Fruit fly (Drosophila melanogaster): ENCODE data around the gene Pih1D1.

The Pih1D1 gene

DNA sequence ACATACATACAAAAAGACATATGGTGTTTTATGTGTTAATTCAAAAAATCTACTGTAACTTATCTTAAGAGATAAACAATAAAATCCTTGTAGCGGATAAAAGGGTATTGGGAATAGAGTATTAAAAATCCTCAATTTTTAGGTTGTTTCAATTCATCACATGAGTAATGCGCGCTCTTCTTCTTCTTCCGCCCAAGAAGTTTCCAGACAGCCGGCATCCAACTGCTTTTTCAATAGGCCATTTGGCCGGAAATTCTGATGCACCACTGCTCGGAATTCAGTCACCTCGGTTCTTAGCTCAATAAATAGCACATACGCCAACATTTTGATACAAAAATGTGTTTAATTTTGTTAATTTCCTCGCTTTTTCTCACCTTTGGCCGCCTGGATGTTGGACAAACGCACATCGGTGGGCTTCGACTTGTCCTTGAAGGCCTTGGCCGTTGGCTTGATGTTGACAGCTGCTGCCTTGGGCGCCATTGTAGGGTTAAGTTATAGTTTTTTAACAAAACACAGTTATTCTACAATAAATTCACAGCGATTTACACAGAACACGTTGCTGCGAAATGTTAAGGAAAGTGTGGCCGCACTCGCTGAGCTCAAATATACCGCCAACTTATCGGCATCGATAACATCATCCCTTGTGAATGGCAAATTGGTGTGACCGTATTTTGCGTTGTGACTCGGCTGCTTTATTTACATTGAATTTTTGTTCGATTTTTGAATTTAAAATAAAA lies 29.1 kb downstream of the Pih1D1 start, which contains the start of the genes CCT4 and CG6153 (continued):
- no peak for TF ChIP-seq H2.0 (GFP tag; IDR thresholded peaks at IDR 0.05)
- no peak for TF ChIP-seq sug (tag; optimal IDR thresholded peaks at IDR 0.05)
- peak; percentile 40 for TF ChIP-seq CG12659 (GFP tag; optimal IDR thresholded peaks at IDR 0.05)
- TF ChIP-seq pzg (GFP tag; optimal IDR thresholded peaks at IDR 0.05): peak; percentile 85
- no peak for TF ChIP-seq Elba2 (GFP tag; optimal IDR thresholded peaks at IDR 0.05)
- no peak for TF ChIP-seq zfh1 (GFP tag; IDR thresholded peaks at IDR 0.05)
- TF ChIP-seq CG10543 (GFP tag; optimal IDR thresholded peaks at IDR 0.05): no peak
- TF ChIP-seq Scr (GFP tag; IDR thresholded peaks at IDR 0.05; ENCODE audit: partially characterized antibody): peak; percentile 38; the same call in 1 of the 2 replicates
- TF ChIP-seq CG11504 (tag; optimal IDR thresholded peaks at IDR 0.05): no peak
- no peak for TF ChIP-seq CG2875 (GFP tag; optimal IDR thresholded peaks at IDR 0.05)
- peak; percentile 36; the same call in 1 of the 2 replicates for TF ChIP-seq bbx (GFP tag; IDR thresholded peaks at IDR 0.05; ENCODE audit: partially characterized antibody)
- no peak for TF ChIP-seq CG9215 (GFP tag; IDR thresholded peaks at IDR 0.05)
- no peak for TF ChIP-seq B-H2 (GFP tag; optimal IDR thresholded peaks at IDR 0.05)
- no peak for TF ChIP-seq slbo (GFP tag; IDR thresholded peaks at IDR 0.05)
- TF ChIP-seq CG1792 (GFP tag; optimal IDR thresholded peaks at IDR 0.05): no peak
- no peak for TF ChIP-seq Dek (tag; optimal IDR thresholded peaks at IDR 0.05)
- no peak for TF ChIP-seq Mad (GFP tag; optimal IDR thresholded peaks at IDR 0.05)
- TF ChIP-seq dm (GFP tag; optimal IDR thresholded peaks at IDR 0.05): peak; percentile 87
- no peak for TF ChIP-seq Deaf1 (tag; optimal IDR thresholded peaks at IDR 0.05)
- TF ChIP-seq HmgZ (tag; optimal IDR thresholded peaks at IDR 0.05): peak; percentile 3
- no peak for TF ChIP-seq CG17912 (GFP tag; optimal IDR thresholded peaks at IDR 0.05)
- peak; percentile 60 for TF ChIP-seq CG13287 (GFP tag; IDR thresholded peaks at IDR 0.05; ENCODE audit: partially characterized antibody)
- TF ChIP-seq Xbp1 (GFP tag; optimal IDR thresholded peaks at IDR 0.05): no peak
- TF ChIP-seq CG16779 (GFP tag; IDR thresholded peaks at IDR 0.05): no peak
- no peak for TF ChIP-seq crc (GFP tag; optimal IDR thresholded peaks at IDR 0.05)
- TF ChIP-seq fd102C (GFP tag; optimal IDR thresholded peaks at IDR 0.05): no peak
- peak; percentile 27 for TF ChIP-seq phol (tag; optimal IDR thresholded peaks at IDR 0.05)
- no peak for TF ChIP-seq CG10274 (GFP tag; optimal IDR thresholded peaks at IDR 0.05)
- peak; percentile 84 for TF ChIP-seq CG9797 (GFP tag; optimal IDR thresholded peaks at IDR 0.05)
- peak; percentile 33; the same call in 1 of the 3 replicates for TF ChIP-seq CG34422 (GFP tag; IDR thresholded peaks at IDR 0.05)
- peak; percentile 68 for TF ChIP-seq CG1603 (tag; optimal IDR thresholded peaks at IDR 0.05)
- TF ChIP-seq NFAT (GFP tag; IDR thresholded peaks at IDR 0.05): no peak
- no peak for TF ChIP-seq CG10321 (GFP tag; IDR thresholded peaks at IDR 0.05)
- no peak for TF ChIP-seq sisA (GFP tag; IDR thresholded peaks at IDR 0.05)
- TF ChIP-seq CG31441 (GFP tag; IDR thresholded peaks at IDR 0.05): no peak
- no peak for TF ChIP-seq Lpt (GFP tag; optimal IDR thresholded peaks at IDR 0.05)
- no peak for TF ChIP-seq HHEX (GFP tag; optimal IDR thresholded peaks at IDR 0.05)
- peak; percentile 6 for TF ChIP-seq Tbp (GFP tag; optimal IDR thresholded peaks at IDR 0.05)
- TF ChIP-seq CG3407 (GFP tag; optimal IDR thresholded peaks at IDR 0.05): no peak
- TF ChIP-seq CG1832 (GFP tag; optimal IDR thresholded peaks at IDR 0.05): no peak
- no peak for TF ChIP-seq tap (tag; optimal IDR thresholded peaks at IDR 0.05)
- TF ChIP-seq Ets97D (GFP tag; optimal IDR thresholded peaks at IDR 0.05): peak; percentile 71
- 0 out of 3 replicates have a peak, but pooled peaks have one; percentile 12 for TF ChIP-seq Doc3 (GFP tag; IDR thresholded peaks at IDR 0.05; ENCODE audit: partially characterized antibody)
- TF ChIP-seq CG32767 (GFP tag; IDR thresholded peaks at IDR 0.05): no peak
- peak; percentile 74 for TF ChIP-seq scrt (GFP tag; optimal IDR thresholded peaks at IDR 0.05)
- TF ChIP-seq Mes4 (GFP tag; optimal IDR thresholded peaks at IDR 0.05): no peak
- no peak for TF ChIP-seq caup (GFP tag; optimal IDR thresholded peaks at IDR 0.05; ENCODE audit: severe bottlenecking)
- no peak for TF ChIP-seq stc (GFP tag; IDR thresholded peaks at IDR 0.05)
- peak; percentile 46; the same call in 1 of the 4 replicates for TF ChIP-seq Dll (GFP tag; IDR thresholded peaks at IDR 0.05; ENCODE audit: partially characterized antibody)

Data from whole organism, embryonic.